Worm (Caenorhabditis elegans) whole organism, young adult: ENCODE data around the gene wrt-6.

Experiments
- F33H1.4 ChIP-seq: fragments of 200-800 bp; sonication (Bioruptor generic); IDR thresholded peaks from 2 replicates; pipeline ENCODE4 v1.3.6; 2022; ENCODE audit warnings: missing genetic modification reagents, missing genetic modification characterization, missing compliant biosample characterization
- Y79H2A.3 ChIP-seq: fragments of 200-800 bp; sonication (Bioruptor generic); conservative IDR thresholded peaks from 2 replicates; pipeline ENCODE4 v1.3.6; 2022; ENCODE audit warnings: missing genetic modification reagents, missing genetic modification characterization, missing compliant biosample characterization
- ama-1 ChIP-seq, 3 experiments: fragments of 150-350 bp in 1 of 3; sonication (generic microtip) in 2 of 3; optimal IDR thresholded peaks; 2 replicates each; lab custom pipeline; 2014 to 2018; ENCODE audit warnings: missing biosample characterization in 2 of 3, missing genetic modification characterization in 2 of 3, missing genetic modification reagents in 2 of 3
- cebp-1 ChIP-seq, 2 experiments: fragments of 200-800 bp in 1 of 2; sonication (Bioruptor generic) in 1 of 2; sonication (generic microtip) in 1 of 2; IDR thresholded peaks in 1 of 2; optimal IDR thresholded peaks in 1 of 2; 2 replicates each; pipeline versions ENCODE4 v1.3.6 to Lab custom; 2017 to 2022; ENCODE audit warnings: missing compliant biosample characterization in 2 of 2, missing genetic modification characterization in 2 of 2, mild to moderate bottlenecking in 1 of 2, missing genetic modification reagents in 1 of 2, moderate library complexity in 1 of 2
- cebp-2 ChIP-seq: fragments of 200-800 bp; sonication (Bioruptor generic); IDR thresholded peaks from 2 replicates; pipeline ENCODE4 v1.3.6; 2022; ENCODE audit warnings: missing genetic modification characterization, missing compliant biosample characterization
- chd-7 ChIP-seq: sonication (generic microtip); optimal IDR thresholded peaks from 2 replicates; lab custom pipeline; 2016; ENCODE audit warnings: mild to moderate bottlenecking, missing genetic modification characterization, moderate library complexity, missing compliant biosample characterization
- let-607 ChIP-seq, 2 experiments: fragments of 200-800 bp in 1 of 2; sonication (Bioruptor generic) in 1 of 2; sonication (generic microtip) in 1 of 2; optimal IDR thresholded peaks; 2 replicates each; lab custom pipeline; 2016 to 2018; ENCODE audit warnings: mild to moderate bottlenecking in 2 of 2, missing compliant biosample characterization in 2 of 2, missing genetic modification characterization in 2 of 2, moderate library complexity in 2 of 2, missing genotype in 1 of 2
- zim-3 ChIP-seq: sonication (generic microtip); optimal IDR thresholded peaks from 2 replicates; lab custom pipeline; 2017; ENCODE audit warnings: mild to moderate bottlenecking, missing genetic modification characterization, moderate library complexity, missing compliant biosample characterization

DNA sequence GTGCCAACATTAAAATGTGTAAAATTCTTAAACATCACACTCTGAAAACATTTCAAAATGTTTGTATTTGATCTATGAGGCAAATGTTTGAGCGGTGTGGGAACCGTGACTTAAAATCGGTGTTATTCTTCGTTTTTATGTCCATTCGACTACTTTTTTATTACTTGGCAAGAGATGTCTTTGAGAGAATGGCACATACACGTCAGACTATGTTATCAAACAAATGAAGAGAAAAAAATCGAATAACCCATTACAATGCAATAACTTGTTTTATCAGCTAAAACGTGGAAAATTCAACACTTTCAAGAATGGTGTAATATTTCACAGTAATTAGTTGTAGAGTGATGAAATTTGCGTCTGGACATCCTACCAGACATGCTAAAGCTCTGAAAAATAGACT is 19.8 kb downstream of the wrt-6 start:
- TF ChIP-seq cebp-2 (GFP tag; lab: Robert Waterston, UW) (no peak), Y79H2A.3 (no peak), ama-1 (optimal IDR thresholded peaks at IDR 0.05; lab: Kevin White, UChicago) (no peak), ama-1 (GFP tag; optimal IDR thresholded peaks at IDR 0.05; lab: Kevin White, UChicago) (no peak), F33H1.4 (no peak), zim-3 (tag; lab: Kevin White, UChicago) (no peak), chd-7 (tag; lab: Kevin White, UChicago) (no peak), cebp-1 (GFP tag; IDR thresholded peaks at IDR 0.05; lab: Robert Waterston, UW) (no peak), cebp-1 (tag; optimal IDR thresholded peaks at IDR 0.05; lab: Kevin White, UChicago) (peak; percentile 22), let-607 (tag; optimal IDR thresholded peaks at IDR 0.05; lab: Kevin White, UChicago) (no peak)
